Fruit fly (Drosophila melanogaster): ENCODE data around the gene CG31213.

dm6 chr3R:20021152-20021769 is 48.6 kb downstream of the CG31213 start, which contains the start of the genes PIG-L and psidin:
- TF ChIP-seq CG7045 (GFP tag; optimal IDR thresholded peaks at IDR 0.05) (peak; percentile 85), Mnt (GFP tag; optimal IDR thresholded peaks at IDR 0.05) (peak; percentile 26), CG5204 (GFP tag; optimal IDR thresholded peaks at IDR 0.05) (peak; percentile 94), Crg-1 (GFP tag; optimal IDR thresholded peaks at IDR 0.05) (peak; percentile 64), ovo (GFP tag; optimal IDR thresholded peaks at IDR 0.05) (peak; percentile 62), Clk (GFP tag; optimal IDR thresholded peaks at IDR 0.05) (peak; percentile 10), cnc (optimal IDR thresholded peaks at IDR 0.05) (no peak), pad (GFP tag; optimal IDR thresholded peaks at IDR 0.05) (peak; percentile 61), tj (GFP tag; optimal IDR thresholded peaks at IDR 0.05) (peak; percentile 69), CG7101 (tag; optimal IDR thresholded peaks at IDR 0.05) (peak; percentile 80)

Data from whole organism, adult.